Fruit fly (Drosophila melanogaster): ENCODE results near the gene Akt.

Gene Akt

dm6 chr3R:16135616-16136015 is 36.6 kb downstream of the Akt start:
- no peak for TF ChIP-seq Rfx (GFP tag; IDR thresholded peaks at IDR 0.05)
- peak in 1 of 2 experiments; percentile 33 for TF ChIP-seq Hr78 (GFP tag; optimal IDR thresholded peaks at IDR 0.05)
- peak; percentile 64 for TF ChIP-seq kni (GFP tag; optimal IDR thresholded peaks at IDR 0.05)
- TF ChIP-seq Ets65A (GFP tag), result peak; percentile 22
- TF ChIP-seq maf-S (GFP tag; optimal IDR thresholded peaks at IDR 0.05), result no peak
- TF ChIP-seq CG4820 (GFP tag; optimal IDR thresholded peaks at IDR 0.05), result no peak
- peak; percentile 20 for TF ChIP-seq Nf-YB (GFP tag; optimal IDR thresholded peaks at IDR 0.05)
- no peak for TF ChIP-seq gsb-n (tag; optimal IDR thresholded peaks at IDR 0.05)
- TF ChIP-seq CG1233 (GFP tag; optimal IDR thresholded peaks at IDR 0.05), result no peak

- TF ChIP-seq Max (GFP tag; optimal IDR thresholded peaks at IDR 0.05), result peak; percentile 88
- TF ChIP-seq gce (GFP tag; IDR thresholded peaks at IDR 0.05), result 0 out of 3 replicates have a peak, but pooled peaks have one; percentile 20
- peak; percentile 71 for TF ChIP-seq CG18011 (GFP tag; optimal IDR thresholded peaks at IDR 0.05)
- no peak for TF ChIP-seq Sox100B (GFP tag; optimal IDR thresholded peaks at IDR 0.05)
- peak; percentile 42 for TF ChIP-seq btn (GFP tag; optimal IDR thresholded peaks at IDR 0.05)
- TF ChIP-seq CG12299 (tag; optimal IDR thresholded peaks at IDR 0.05), result no peak
- TF ChIP-seq CG33557 (GFP tag; optimal IDR thresholded peaks at IDR 0.05), result peak; percentile 43
- peak; percentile 84 for TF ChIP-seq Mrtf (GFP tag; IDR thresholded peaks at IDR 0.05)
- TF ChIP-seq CG9876 (GFP tag; optimal IDR thresholded peaks at IDR 0.05), result peak; percentile 96
- peak; percentile 94 for TF ChIP-seq sens (GFP tag)
- peak; percentile 64 for TF ChIP-seq Atf-2 (GFP tag; optimal IDR thresholded peaks at IDR 0.05)
- TF ChIP-seq pita (GFP tag; optimal IDR thresholded peaks at IDR 0.05), result no peak
- TF ChIP-seq stwl (tag; optimal IDR thresholded peaks at IDR 0.05), result peak; percentile 81
- TF ChIP-seq salm (tag; optimal IDR thresholded peaks at IDR 0.05), result no peak
- TF ChIP-seq PHDP (tag; optimal IDR thresholded peaks at IDR 0.05), result peak; percentile 80
- TF ChIP-seq CG3838 (GFP tag; optimal IDR thresholded peaks at IDR 0.05), result peak; percentile 42
- peak; percentile 85 for TF ChIP-seq CG16815 (GFP tag; optimal IDR thresholded peaks at IDR 0.05)
- TF ChIP-seq ac (GFP tag; optimal IDR thresholded peaks at IDR 0.05), result no peak
- TF ChIP-seq yki (optimal IDR thresholded peaks at IDR 0.05), result no peak
- peak; percentile 100 for TF ChIP-seq CG2129 (GFP tag; IDR thresholded peaks at IDR 0.05; ENCODE audit: partially characterized antibody)
- TF ChIP-seq CG30403 (GFP tag; optimal IDR thresholded peaks at IDR 0.05), result peak; percentile 93
- no peak for TF ChIP-seq CG10321 (GFP tag; IDR thresholded peaks at IDR 0.05)
- TF ChIP-seq CG4404 (GFP tag; IDR thresholded peaks at IDR 0.05), result peak; percentile 93
- peak; percentile 2 for TF ChIP-seq CG10565 (GFP tag; optimal IDR thresholded peaks at IDR 0.05)
- peak; percentile 87 for TF ChIP-seq CG34422 (GFP tag; IDR thresholded peaks at IDR 0.05)
- peak; percentile 90 for TF ChIP-seq CG9932 (GFP tag; IDR thresholded peaks at IDR 0.05)
- TF ChIP-seq pnt (GFP tag; optimal IDR thresholded peaks at IDR 0.05), result peak; percentile 83
- peak; percentile 78 for TF ChIP-seq tx (GFP tag; optimal IDR thresholded peaks at IDR 0.05)
- peak; percentile 71 for TF ChIP-seq CG17802 (tag; optimal IDR thresholded peaks at IDR 0.05)
- peak; percentile 32; the same call in 1 of the 3 replicates for TF ChIP-seq CG6175 (GFP tag; IDR thresholded peaks at IDR 0.05)
- peak; percentile 85 for TF ChIP-seq twi (tag; optimal IDR thresholded peaks at IDR 0.05)
- peak; percentile 98 for TF ChIP-seq amos (GFP tag; IDR thresholded peaks at IDR 0.05; ENCODE audit: partially characterized antibody)
- TF ChIP-seq lmd (GFP tag; IDR thresholded peaks at IDR 0.05), result peak; percentile 90
- peak; percentile 15 for TF ChIP-seq Dp (GFP tag; optimal IDR thresholded peaks at IDR 0.05)
- no peak for TF ChIP-seq CG1529 (GFP tag; optimal IDR thresholded peaks at IDR 0.05)
- peak; percentile 49; the same call in 1 of the 2 replicates for TF ChIP-seq peb (GFP tag; IDR thresholded peaks at IDR 0.05)
- TF ChIP-seq unc-4 (GFP tag; IDR thresholded peaks at IDR 0.05; ENCODE audit: partially characterized antibody), result peak; percentile 99
- TF ChIP-seq HHEX (GFP tag; optimal IDR thresholded peaks at IDR 0.05), result no peak
- no peak for TF ChIP-seq odd (GFP tag; optimal IDR thresholded peaks at IDR 0.05)
Observed at dm6 chr3R:16146632-16147453, 47.8 kb downstream of the Akt start, which contains the start of the genes Mic26-27 and CG5916. TSS of gene Mic26-27 (minus strand) at chr3R:16146855. TSS of gene CG5916 (plus strand) at chr3R:16147029.
